Comparison of ENCODE assay signal across 1 worm cellular context in the genomic region with DNA sequence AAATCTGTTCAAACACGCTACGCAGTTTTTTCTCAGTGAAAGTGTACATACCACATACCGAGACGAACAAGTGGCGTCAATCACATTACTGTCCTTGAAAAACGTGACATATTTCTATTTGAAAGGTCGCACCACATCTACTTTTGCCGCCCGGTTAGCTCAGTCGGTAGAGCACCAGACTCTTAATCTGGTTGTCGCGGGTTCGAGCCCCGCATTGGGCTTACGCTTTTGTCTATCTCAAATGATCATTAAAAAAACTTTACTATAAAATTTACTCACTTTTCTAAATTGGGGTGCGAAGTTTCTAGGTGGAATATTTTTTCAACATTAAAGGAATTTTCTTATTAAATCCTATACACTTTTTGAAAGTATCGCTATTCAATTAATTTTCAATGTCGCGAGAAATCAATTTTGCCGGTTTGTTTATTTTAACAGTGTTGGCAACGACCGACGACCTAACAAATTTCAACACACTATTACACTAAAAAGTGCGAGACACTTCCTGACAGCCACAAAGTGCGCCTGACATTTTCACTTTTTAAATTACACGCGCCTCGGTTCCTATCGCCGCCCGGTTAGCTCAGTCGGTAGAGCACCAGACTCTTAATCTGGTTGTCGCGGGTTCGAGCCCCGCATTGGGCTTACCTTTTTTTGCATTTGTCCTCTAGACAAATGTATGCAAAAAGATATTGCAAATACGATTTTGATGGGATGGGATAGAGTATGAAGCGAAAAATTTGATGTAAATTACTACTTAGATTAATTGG.
TF ChIP-seq lines count a peak whose summit lies in the region.

No protein-coding gene starts in this region.

TF ChIP-seq in whole organism, young adult, 124 proteins besides CTCF, POLR2A, EP300 and RAD21 (continued from another document):
- TF ChIP-seq mel-28 (tag; optimal IDR thresholded peaks at IDR 0.05; lab: Kevin White, UChicago; ENCODE audit: borderline replicate concordance) (no peak), ztf-26 (tag; optimal IDR thresholded peaks at IDR 0.05; lab: Kevin White, UChicago) (peak; percentile 53), attf-5 (GFP tag; optimal IDR thresholded peaks at IDR 0.05; lab: Kevin White, UChicago) (peak; percentile 50), F55B11.4 (tag; optimal IDR thresholded peaks at IDR 0.05; lab: Kevin White, UChicago; ENCODE audit: borderline replicate concordance, insufficient read depth) (no peak), nfya-2 (GFP tag; IDR thresholded peaks at IDR 0.05; lab: Robert Waterston, UW) (no peak), aptf-2 (GFP tag; conservative IDR thresholded peaks at IDR 0.05; lab: Robert Waterston, UW) (no peak), aptf-3 (GFP tag; IDR thresholded peaks at IDR 0.05; lab: Robert Waterston, UW) (peak; percentile 78; the same call in 1 of the 2 replicates), ceh-40 (GFP tag; IDR thresholded peaks at IDR 0.05; lab: Robert Waterston, UW) (peak; percentile 93), unc-62 (GFP tag; optimal IDR thresholded peaks at IDR 0.05; lab: Kevin White, UChicago) (no peak), egrh-3 (GFP tag; IDR thresholded peaks at IDR 0.05; lab: Robert Waterston, UW) (no peak; the same call in 1 of the 2 replicates), hlh-12 (tag; optimal IDR thresholded peaks at IDR 0.05; lab: Kevin White, UChicago) (no peak), tbp1 (GFP tag; optimal IDR thresholded peaks at IDR 0.05; lab: Kevin White, UChicago) (peak; percentile 88), F23B12.7 (tag; optimal IDR thresholded peaks at IDR 0.05; lab: Kevin White, UChicago; ENCODE audit: insufficient read depth) (no peak), tlf-1 (GFP tag; optimal IDR thresholded peaks at IDR 0.05; lab: Kevin White, UChicago) (no peak)
TF ChIP-seq in whole organism, young adult: peak in this region for 62.
